Worm (Caenorhabditis elegans): ENCODE results near the gene ifa-1.

- TF ChIP-seq fos-1 (tag; optimal IDR thresholded peaks at IDR 0.05) (no peak), ztf-11 (tag; optimal IDR thresholded peaks at IDR 0.05) (no peak), aly-2 (tag; optimal IDR thresholded peaks at IDR 0.05) (no peak), elt-3 (tag; optimal IDR thresholded peaks at IDR 0.05) (no peak), dsc-1 (tag; optimal IDR thresholded peaks at IDR 0.05) (no peak), ama-1 (optimal IDR thresholded peaks at IDR 0.05) (no peak), skn-1 (tag; optimal IDR thresholded peaks at IDR 0.05) (no peak), ceh-82 (tag; optimal IDR thresholded peaks at IDR 0.05) (no peak), nhr-76 (tag; optimal IDR thresholded peaks at IDR 0.05) (no peak)
Observed at ce11 chrX:11305773-11306172, 34.8 kb downstream of the ifa-1 start, which contains the start of gene F08G12.1.

All from whole organism, L1 larva.